Worm (Caenorhabditis elegans) whole organism, early embryonic: ENCODE measurements around the gene F49C12.7.

Source experiments
- ama-1 ChIP-seq: fragments of 150-350 bp; optimal IDR thresholded peaks from 2 replicates; lab custom pipeline; 2014
- ceh-13 ChIP-seq: fragments of 200-800 bp; sonication (Bioruptor generic); optimal IDR thresholded peaks from 2 replicates; lab custom pipeline; 2018; ENCODE audit warnings: mild to moderate bottlenecking, missing genetic modification characterization, missing compliant biosample characterization
- ceh-36 ChIP-seq: sonication (generic microtip); optimal IDR thresholded peaks from 2 replicates; lab custom pipeline; 2016; ENCODE audit warnings: missing genetic modification characterization, inconsistent platforms, missing compliant biosample characterization
- flt-1 ChIP-seq: fragments of 200-800 bp; sonication (Bioruptor generic); IDR thresholded peaks from 2 replicates; pipeline ENCODE4 v1.3.6; 2022; ENCODE audit warnings: missing genetic modification characterization, missing compliant biosample characterization
- hmbx-1 ChIP-seq: sonication (generic microtip); optimal IDR thresholded peaks from 2 replicates; lab custom pipeline; 2016; ENCODE audit warnings: mild to moderate bottlenecking, missing genetic modification characterization, missing compliant biosample characterization
- scrt-1 ChIP-seq: fragments of 200-800 bp; sonication (Bioruptor generic); IDR thresholded peaks from 2 replicates; pipeline ENCODE4 v1.3.6; 2022; ENCODE audit warnings: missing genetic modification characterization, missing compliant biosample characterization
- sea-1 ChIP-seq: fragments of 200-800 bp; sonication (Bioruptor generic); conservative IDR thresholded peaks from 2 replicates; pipeline ENCODE4 v1.3.6; 2022; ENCODE audit warnings: missing genetic modification characterization, missing compliant biosample characterization
- tbx-11 ChIP-seq: fragments of 200-800 bp; sonication (Bioruptor generic); IDR thresholded peaks from 2 replicates; pipeline ENCODE4 v1.3.6; 2022; ENCODE audit warnings: missing genetic modification characterization, missing compliant biosample characterization
- tbx-37 ChIP-seq: fragments of 200-800 bp; sonication (Bioruptor generic); conservative IDR thresholded peaks from 2 replicates; pipeline ENCODE4 v1.3.6; 2022; ENCODE audit warnings: missing genetic modification reagents, missing genetic modification characterization, missing compliant biosample characterization
- tra-4 ChIP-seq: sonication (generic microtip); optimal IDR thresholded peaks from 2 replicates; lab custom pipeline; 2017; ENCODE audit warnings: missing genetic modification characterization, missing compliant biosample characterization

DNA sequence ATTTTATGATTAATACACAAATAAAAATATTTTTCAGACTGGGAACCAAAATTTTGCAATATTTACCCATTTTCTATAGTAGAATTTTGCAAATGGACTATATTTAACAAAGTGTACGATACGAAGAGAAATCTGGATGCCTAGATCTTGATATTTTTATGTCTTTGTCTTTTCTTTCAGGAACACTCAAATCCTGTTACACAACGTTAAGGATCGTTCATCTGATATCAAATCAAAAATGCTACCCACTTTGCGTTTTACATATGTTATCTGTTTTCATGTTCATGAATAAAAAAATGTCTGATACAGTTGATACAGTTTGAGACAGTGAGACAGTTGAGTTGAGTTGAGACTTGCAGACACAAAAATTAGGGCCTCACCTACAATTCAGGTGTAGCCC is 16.4 kb downstream of the F49C12.7 start, which contains the start of gene F49C12.1:
- no peak for TF ChIP-seq ceh-13 (GFP tag; lab: Kevin White, UChicago)
- no peak for TF ChIP-seq ceh-36
- TF ChIP-seq sea-1 (GFP tag; lab: Robert Waterston, UW) = no peak
- no peak for TF ChIP-seq scrt-1 (GFP tag; lab: Robert Waterston, UW)
- TF ChIP-seq flt-1 = no peak
- no peak for TF ChIP-seq ama-1 (lab: Kevin White, UChicago)
- no peak for TF ChIP-seq tbx-11
- TF ChIP-seq hmbx-1 = no peak
- TF ChIP-seq tra-4 (tag; lab: Kevin White, UChicago) = no peak
- TF ChIP-seq tbx-37 (GFP tag; lab: Robert Waterston, UW) = no peak
